Worm (Caenorhabditis elegans): Measurements from ENCODE around the gene sra-9.

ce11 chrII:9491045-9491444, 41.1 kb upstream of the sra-9 start:
- no peak for TF ChIP-seq unc-130 (tag; optimal IDR thresholded peaks at IDR 0.05)
- TF ChIP-seq pax-3 (tag; optimal IDR thresholded peaks at IDR 0.05) = no peak
- no peak for TF ChIP-seq ceh-88 (GFP tag; IDR thresholded peaks at IDR 0.05)
- TF ChIP-seq aha-1 (tag; optimal IDR thresholded peaks at IDR 0.05) = no peak
- no peak for TF ChIP-seq fkh-10 (GFP tag; optimal IDR thresholded peaks at IDR 0.05)
- TF ChIP-seq lir-3 (tag; optimal IDR thresholded peaks at IDR 0.05; ENCODE audit: poor library complexity) = no peak
- no peak for TF ChIP-seq zag-1 (tag; optimal IDR thresholded peaks at IDR 0.05)
- no peak for TF ChIP-seq pqm-1 (tag; optimal IDR thresholded peaks at IDR 0.05)
- TF ChIP-seq nhr-237 (tag; optimal IDR thresholded peaks at IDR 0.05) = no peak
- no peak for TF ChIP-seq aly-2 (tag; optimal IDR thresholded peaks at IDR 0.05)
- no peak for TF ChIP-seq egl-27 (tag; optimal IDR thresholded peaks at IDR 0.05)
- no peak for TF ChIP-seq jun-1 (tag; optimal IDR thresholded peaks at IDR 0.05)
- no peak for TF ChIP-seq nhr-76 (tag; optimal IDR thresholded peaks at IDR 0.05)
- no peak for TF ChIP-seq isw-1 (GFP tag; IDR thresholded peaks at IDR 0.05)

All from whole organism, L1 larva.